Worm (Caenorhabditis elegans) whole organism, L4 larva: ENCODE results near the gene mdt-9.

Source experiments
- F10B5.3 ChIP-seq: sonication (generic microtip); optimal IDR thresholded peaks from 2 replicates; lab custom pipeline; 2016; ENCODE audit warnings: mild to moderate bottlenecking, missing genetic modification characterization, missing compliant biosample characterization
- F26F4.8 ChIP-seq: fragments of 200-800 bp; sonication (Bioruptor generic); conservative IDR thresholded peaks from 2 replicates; pipeline ENCODE4 v1.3.6; 2022; ENCODE audit warnings: missing genetic modification characterization, missing compliant biosample characterization
- R02D3.7 ChIP-seq: fragments of 150-350 bp; sonication (generic microtip); optimal IDR thresholded peaks from 3 replicates; lab custom pipeline; 2014; ENCODE audit warnings: missing biosample characterization, missing genetic modification characterization
- Y105C5A.15 ChIP-seq: fragments of 200-800 bp; sonication (Bioruptor generic); IDR thresholded peaks from 2 replicates; pipeline ENCODE4 v1.3.6; 2022; ENCODE audit warnings: missing genetic modification characterization, missing compliant biosample characterization
- Y48G9A.11 ChIP-seq: fragments of 200-800 bp; sonication (Bioruptor generic); IDR thresholded peaks from 2 replicates; pipeline ENCODE4 v1.3.6; 2022; ENCODE audit warnings: missing genetic modification reagents, missing genetic modification characterization, missing compliant biosample characterization
- ZK337.2 ChIP-seq: fragments of 200-800 bp; sonication (Bioruptor generic); IDR thresholded peaks from 2 replicates; pipeline ENCODE4 v1.3.6; 2022; ENCODE audit warnings: missing genetic modification reagents, missing genetic modification characterization, missing compliant biosample characterization
- aha-1 ChIP-seq: fragments of 150-350 bp; peaks from one replicate; lab custom pipeline; 2014; ENCODE audit warnings: missing biosample characterization, missing genetic modification characterization
- aly-2 ChIP-seq: sonication (generic microtip); optimal IDR thresholded peaks from 2 replicates; lab custom pipeline; 2018; ENCODE audit warnings: missing biosample characterization, missing genetic modification characterization
- ama-1 ChIP-seq: fragments of 150-350 bp; optimal IDR thresholded peaks from 2 replicates; lab custom pipeline; 2014; ENCODE audit warnings: inconsistent platforms, mixed read lengths
- attf-4 ChIP-seq: sonication (generic microtip); optimal IDR thresholded peaks from 3 replicates; lab custom pipeline; 2017; ENCODE audit warnings: missing biosample characterization, missing genetic modification characterization
- ceh-20 ChIP-seq: fragments of 200-800 bp; sonication (Bioruptor generic); IDR thresholded peaks from 2 replicates; pipeline ENCODE4 v1.3.6; 2022; ENCODE audit warnings: missing genetic modification reagents, missing genetic modification characterization, missing compliant biosample characterization
- ceh-28 ChIP-seq: fragments of 150-350 bp; optimal IDR thresholded peaks from 2 replicates; lab custom pipeline; 2014; ENCODE audit warnings: missing biosample characterization, missing genetic modification reagents, missing genetic modification characterization
- ceh-32 ChIP-seq: sonication (generic microtip); optimal IDR thresholded peaks from 2 replicates; lab custom pipeline; 2016; ENCODE audit warnings: mild to moderate bottlenecking, missing genetic modification characterization, missing compliant biosample characterization; ENCODE audit not compliant: poor library complexity
- ceh-82 ChIP-seq: sonication (generic microtip); optimal IDR thresholded peaks from 2 replicates; lab custom pipeline; 2017; ENCODE audit warnings: missing biosample characterization, missing genetic modification characterization
- cey-2 ChIP-seq: sonication (generic microtip); optimal IDR thresholded peaks from 3 replicates; lab custom pipeline; 2017; ENCODE audit warnings: missing genetic modification characterization, mild to moderate bottlenecking, missing compliant biosample characterization, antibody characterized with exemption, borderline replicate concordance; ENCODE audit not compliant: insufficient read depth
- daf-12 ChIP-seq: fragments of 150-350 bp; optimal IDR thresholded peaks from 2 replicates; lab custom pipeline; 2014; ENCODE audit warnings: missing biosample characterization, missing genetic modification reagents, missing genetic modification characterization
- daf-16 ChIP-seq, 3 experiments: sonication (generic microtip); optimal IDR thresholded peaks; 2 replicates each; lab custom pipeline; 2016 to 2017; ENCODE audit warnings: missing genetic modification characterization in 3 of 3, missing genetic modification reagents in 3 of 3, mild to moderate bottlenecking in 2 of 3, missing compliant biosample characterization in 2 of 3, missing biosample characterization in 1 of 3, moderate library complexity in 1 of 3
- daf-19 ChIP-seq: fragments of 200-800 bp; sonication (Bioruptor generic); conservative IDR thresholded peaks from 2 replicates; pipeline ENCODE4 v1.3.6; 2022; ENCODE audit warnings: missing genetic modification characterization, missing compliant biosample characterization
- dmd-8 ChIP-seq: fragments of 200-800 bp; sonication (Bioruptor generic); IDR thresholded peaks from 2 replicates; pipeline ENCODE4 v1.3.6; 2022; ENCODE audit warnings: missing genetic modification characterization, missing compliant biosample characterization
- dpl-1 ChIP-seq: fragments of 150-350 bp; optimal IDR thresholded peaks from 2 replicates; lab custom pipeline; 2014; ENCODE audit warnings: missing biosample characterization, missing genetic modification reagents, missing genetic modification characterization
- dve-1 ChIP-seq: sonication (generic microtip); optimal IDR thresholded peaks from 2 replicates; lab custom pipeline; 2017; ENCODE audit warnings: antibody characterized with exemption, mild to moderate bottlenecking, missing genetic modification characterization, missing compliant biosample characterization; ENCODE audit not compliant: insufficient read depth
- fkh-10 ChIP-seq: fragments of 150-350 bp; optimal IDR thresholded peaks from 2 replicates; lab custom pipeline; 2014; ENCODE audit warnings: missing biosample characterization, missing genetic modification reagents, missing genetic modification characterization
- fos-1 ChIP-seq: fragments of 150-350 bp; optimal IDR thresholded peaks from 2 replicates; lab custom pipeline; 2014; ENCODE audit warnings: missing biosample characterization, missing genetic modification characterization
- hlh-11 ChIP-seq: fragments of 200-800 bp; sonication (Bioruptor generic); optimal IDR thresholded peaks from 2 replicates; lab custom pipeline; 2018; ENCODE audit warnings: mild to moderate bottlenecking, missing genetic modification characterization, missing compliant biosample characterization
- hlh-30 ChIP-seq: sonication (generic microtip); optimal IDR thresholded peaks from 2 replicates; lab custom pipeline; 2017; ENCODE audit warnings: antibody characterized with exemption, mild to moderate bottlenecking, missing genetic modification characterization, missing compliant biosample characterization; ENCODE audit not compliant: insufficient read depth
- jun-1 ChIP-seq: fragments of 150-350 bp; optimal IDR thresholded peaks from 2 replicates; lab custom pipeline; 2014; ENCODE audit warnings: missing biosample characterization, missing genetic modification reagents, missing genetic modification characterization
- lim-7 ChIP-seq: fragments of 200-800 bp; sonication (Bioruptor generic); IDR thresholded peaks from 2 replicates; pipeline ENCODE4 v1.3.6; 2022; ENCODE audit warnings: missing genetic modification characterization, missing compliant biosample characterization
- lin-1 ChIP-seq: fragments of 200-800 bp; sonication (Bioruptor generic); IDR thresholded peaks from 2 replicates; pipeline ENCODE4 v1.3.6; 2022; ENCODE audit warnings: missing genetic modification reagents, missing genetic modification characterization, missing compliant biosample characterization
- lin-38 ChIP-seq: fragments of 200-800 bp; sonication (Bioruptor generic); IDR thresholded peaks from 2 replicates; pipeline ENCODE4 v1.3.6; 2022; ENCODE audit warnings: missing genetic modification reagents, missing genetic modification characterization, missing compliant biosample characterization
- lsy-2 ChIP-seq, 2 experiments: fragments of 150-350 bp in 1 of 2; sonication (generic microtip) in 1 of 2; optimal IDR thresholded peaks; 2 replicates each; lab custom pipeline; 2014 to 2017; ENCODE audit warnings: missing biosample characterization in 2 of 2, missing genetic modification characterization in 2 of 2
- mdl-1 ChIP-seq, 2 experiments: fragments of 150-350 bp in 1 of 2; sonication (generic microtip) in 1 of 2; optimal IDR thresholded peaks; 2 replicates each; lab custom pipeline; 2014 to 2017; ENCODE audit warnings: missing biosample characterization in 2 of 2, missing genetic modification characterization in 2 of 2
- mep-1 ChIP-seq: fragments of 150-350 bp; sonication (generic microtip); optimal IDR thresholded peaks from 3 replicates; lab custom pipeline; 2014; ENCODE audit warnings: missing biosample characterization, missing genetic modification characterization
- mes-2 ChIP-seq: sonication (generic microtip); optimal IDR thresholded peaks from 2 replicates; lab custom pipeline; 2016; ENCODE audit warnings: missing genotype, mild to moderate bottlenecking, missing genetic modification characterization, missing compliant biosample characterization; ENCODE audit not compliant: poor library complexity, severe bottlenecking
- nhr-10 ChIP-seq: fragments of 150-350 bp; optimal IDR thresholded peaks from 2 replicates; lab custom pipeline; 2014; ENCODE audit warnings: missing biosample characterization, missing genetic modification characterization
- nhr-102 ChIP-seq: sonication (generic microtip); optimal IDR thresholded peaks from 2 replicates; lab custom pipeline; 2016; ENCODE audit warnings: mild to moderate bottlenecking, missing genetic modification characterization, moderate library complexity, missing compliant biosample characterization
- nhr-28 ChIP-seq: fragments of 150-350 bp; optimal IDR thresholded peaks from 2 replicates; lab custom pipeline; 2014; ENCODE audit warnings: missing biosample characterization, missing genetic modification characterization
- nhr-76 ChIP-seq: fragments of 150-350 bp; optimal IDR thresholded peaks from 2 replicates; lab custom pipeline; 2014; ENCODE audit warnings: missing biosample characterization, missing genetic modification characterization
- nhr-77 ChIP-seq: fragments of 150-350 bp; optimal IDR thresholded peaks from 2 replicates; lab custom pipeline; 2014; ENCODE audit warnings: missing biosample characterization, missing genetic modification characterization
- pha-4 ChIP-seq, 2 experiments: fragments of 150-350 bp in 1 of 2; fragments of 200-800 bp in 1 of 2; sonication (Bioruptor generic) in 1 of 2; IDR thresholded peaks in 1 of 2; optimal IDR thresholded peaks in 1 of 2; 2 replicates each; pipeline versions ENCODE4 v1.3.6 to Lab custom; 2014 to 2022; ENCODE audit warnings: missing genetic modification characterization in 2 of 2, missing genetic modification reagents in 2 of 2, missing biosample characterization in 1 of 2, missing compliant biosample characterization in 1 of 2
- pqm-1 ChIP-seq: sonication (generic microtip); optimal IDR thresholded peaks from 2 replicates; lab custom pipeline; 2017; ENCODE audit warnings: missing biosample characterization, missing genetic modification characterization
- rbr-2 ChIP-seq: sonication (generic microtip); optimal IDR thresholded peaks from 2 replicates; lab custom pipeline; 2016; ENCODE audit warnings: missing genotype, missing genetic modification characterization, missing compliant biosample characterization
- saeg-2 ChIP-seq: fragments of 200-800 bp; sonication (Bioruptor generic); IDR thresholded peaks from 2 replicates; pipeline ENCODE4 v1.3.6; 2022; ENCODE audit warnings: missing genetic modification reagents, missing genetic modification characterization, missing compliant biosample characterization
- spr-1 ChIP-seq: sonication (generic microtip); optimal IDR thresholded peaks from 2 replicates; lab custom pipeline; 2016; ENCODE audit warnings: mild to moderate bottlenecking, missing genetic modification characterization, missing compliant biosample characterization
- spr-3 ChIP-seq: fragments of 200-800 bp; sonication (Bioruptor generic); optimal IDR thresholded peaks from 2 replicates; lab custom pipeline; 2018; ENCODE audit warnings: mild to moderate bottlenecking, missing genetic modification characterization, missing compliant biosample characterization
- zag-1 ChIP-seq: fragments of 150-350 bp; optimal IDR thresholded peaks from 2 replicates; lab custom pipeline; 2014; ENCODE audit warnings: missing biosample characterization, missing genetic modification characterization
- zfp-3 ChIP-seq: fragments of 200-800 bp; sonication (Bioruptor generic); conservative IDR thresholded peaks from 2 replicates; pipeline ENCODE4 v1.3.6; 2022; ENCODE audit warnings: missing genetic modification reagents, missing genetic modification characterization, missing compliant biosample characterization
- ztf-7 ChIP-seq: fragments of 150-350 bp; optimal IDR thresholded peaks from 2 replicates; lab custom pipeline; 2014; ENCODE audit warnings: missing biosample characterization, missing genetic modification characterization

Gene mdt-9

ce11 chrIV:13370235-13370739 is 15.9 kb upstream of the mdt-9 start, which contains the start of the genes rla-2, popl-7 and Y62E10A.24:
Gene rla-2 (minus strand): TSS chrIV:13370285.
Gene popl-7 (plus strand): TSS chrIV:13370689.
Gene Y62E10A.24 (plus strand): TSS chrIV:13370710.
- TF ChIP-seq lsy-2 (tag; optimal IDR thresholded peaks at IDR 0.05; lab: Kevin White, UChicago): peak in 1 of 2 experiments; percentile 75
- no peak for TF ChIP-seq pha-4 (GFP tag; IDR thresholded peaks at IDR 0.05; lab: Robert Waterston, UW)
- no peak for TF ChIP-seq pha-4 (tag; optimal IDR thresholded peaks at IDR 0.05; lab: Kevin White, UChicago)
- TF ChIP-seq R02D3.7: no peak
- TF ChIP-seq ama-1 (lab: Kevin White, UChicago): no peak
- TF ChIP-seq ceh-20: no peak
- peak; percentile 3 for TF ChIP-seq mep-1 (tag; lab: Kevin White, UChicago)
- TF ChIP-seq aly-2 (tag; lab: Kevin White, UChicago): no peak
- TF ChIP-seq jun-1 (tag; lab: Kevin White, UChicago): no peak
- no peak for TF ChIP-seq daf-12 (tag; lab: Kevin White, UChicago)
- TF ChIP-seq lin-38 (GFP tag; lab: Robert Waterston, UW): peak; percentile 39; the same call in 1 of the 2 replicates
- no peak for TF ChIP-seq ceh-32 (tag; lab: Kevin White, UChicago)
- no peak for TF ChIP-seq spr-3
- no peak for TF ChIP-seq zfp-3 (GFP tag; lab: Robert Waterston, UW)
- TF ChIP-seq rbr-2 (tag; lab: Kevin White, UChicago): no peak
- no peak for TF ChIP-seq fos-1
- TF ChIP-seq nhr-102: no peak
- TF ChIP-seq fkh-10: no peak
- TF ChIP-seq hlh-30 (tag; lab: Kevin White, UChicago): peak; percentile 28
- TF ChIP-seq daf-19 (GFP tag; lab: Robert Waterston, UW): no peak
- no peak for TF ChIP-seq ceh-82 (tag; lab: Kevin White, UChicago)
- TF ChIP-seq lin-1: no peak
- TF ChIP-seq F10B5.3 (tag; lab: Kevin White, UChicago): no peak
- TF ChIP-seq ztf-7 (tag; lab: Kevin White, UChicago): peak; percentile 40
- no peak for TF ChIP-seq zag-1 (tag; lab: Kevin White, UChicago)
- no peak for TF ChIP-seq lim-7 (GFP tag; lab: Robert Waterston, UW)
- TF ChIP-seq dmd-8 (GFP tag; lab: Robert Waterston, UW): no peak
- no peak for TF ChIP-seq hlh-11 (tag; lab: Kevin White, UChicago)
- no peak for TF ChIP-seq nhr-10
- no peak for TF ChIP-seq Y105C5A.15 (GFP tag; lab: Robert Waterston, UW)
- peak; percentile 44 for TF ChIP-seq dpl-1 (GFP tag; lab: Kevin White, UChicago)
- no peak for TF ChIP-seq nhr-28 (tag; lab: Kevin White, UChicago)
- peak; percentile 16 for TF ChIP-seq nhr-77 (tag; lab: Kevin White, UChicago)
- TF ChIP-seq saeg-2 (GFP tag; lab: Robert Waterston, UW): no peak
- no peak for TF ChIP-seq daf-16 (GFP tag; optimal IDR thresholded peaks at IDR 0.05; lab: Kevin White, UChicago)
- no peak for TF ChIP-seq daf-16 (tag; optimal IDR thresholded peaks at IDR 0.05; lab: Kevin White, UChicago)
- TF ChIP-seq mes-2 (tag; lab: Kevin White, UChicago): peak; percentile 58
- no peak for TF ChIP-seq nhr-76
- TF ChIP-seq, all 104 proteins: peak for 8

ce11 chrIV:13371699-13372098 is 14.5 kb upstream of the mdt-9 start, which contains the start of gene Y62E10A.6:
Gene Y62E10A.6 (plus strand): TSS chrIV:13371999.
- TF ChIP-seq aha-1 (tag; lab: Kevin White, UChicago) (no peak), ceh-82 (tag; lab: Kevin White, UChicago) (no peak), cey-2 (tag; lab: Kevin White, UChicago) (no peak), ZK337.2 (GFP tag; lab: Robert Waterston, UW) (no peak), dve-1 (tag; lab: Kevin White, UChicago) (no peak), mdl-1 (tag; optimal IDR thresholded peaks at IDR 0.05; lab: Kevin White, UChicago) (no peak), spr-1 (tag; lab: Kevin White, UChicago) (no peak), ceh-28 (tag; lab: Kevin White, UChicago) (no peak), zag-1 (tag; lab: Kevin White, UChicago) (no peak), dmd-8 (GFP tag; lab: Robert Waterston, UW) (no peak), lin-38 (GFP tag; lab: Robert Waterston, UW) (0 out of 2 replicates have a peak, but pooled peaks have one; percentile 13), lsy-2 (tag; optimal IDR thresholded peaks at IDR 0.05; lab: Kevin White, UChicago) (no peak), pqm-1 (tag; lab: Kevin White, UChicago) (no peak), mep-1 (tag; lab: Kevin White, UChicago) (no peak), F26F4.8 (GFP tag; lab: Robert Waterston, UW) (no peak), attf-4 (tag; lab: Kevin White, UChicago) (no peak), Y48G9A.11 (GFP tag; lab: Robert Waterston, UW) (0 out of 2 replicates have a peak, but pooled peaks have one; percentile 20)
